Fruit fly (Drosophila melanogaster) S2 (cell line): ENCODE results near the gene CG18641.

Source experiments
- CG8478 ChIP-seq: fragments of >200 bp; optimal IDR thresholded peaks from 2 replicates; lab custom pipeline; 2018
- CTCF ChIP-seq, 2 experiments: fragments of >200 bp; optimal IDR thresholded peaks; 2 replicates each; lab custom pipeline; 2018

dm6 chr2L:2376418-2376702, 38.8 kb downstream of the CG18641 start:
- TF ChIP-seq CG8478 (lab: Kevin White, UChicago) (no peak), CTCF (optimal IDR thresholded peaks at IDR 0.05; lab: Kevin White, UChicago) (no peak)
